Worm (Caenorhabditis elegans) whole organism, L1 larva: ENCODE data around the gene C41A3.2.

Experiments
- C04F5.9 ChIP-seq: sonication (generic microtip); optimal IDR thresholded peaks from 2 replicates; lab custom pipeline; 2016; ENCODE audit warnings: missing genetic modification characterization, missing compliant biosample characterization
- C16A3.4 ChIP-seq: fragments of 150-350 bp; optimal IDR thresholded peaks from 2 replicates; lab custom pipeline; 2014; ENCODE audit warnings: missing biosample characterization, missing genetic modification characterization
- C34B4.2 ChIP-seq: sonication (generic microtip); optimal IDR thresholded peaks from 2 replicates; lab custom pipeline; 2017; ENCODE audit warnings: mild to moderate bottlenecking, missing genetic modification characterization, missing compliant biosample characterization
- F16B12.6 ChIP-seq: fragments of 150-350 bp; optimal IDR thresholded peaks from 2 replicates; lab custom pipeline; 2014; ENCODE audit warnings: missing biosample characterization, missing genetic modification characterization
- Y116A8C.19 ChIP-seq: sonication (generic microtip); optimal IDR thresholded peaks from 2 replicates; lab custom pipeline; 2016; ENCODE audit warnings: missing compliant biosample characterization, missing genetic modification characterization, borderline replicate concordance
- aha-1 ChIP-seq: fragments of 150-350 bp; optimal IDR thresholded peaks from 2 replicates; lab custom pipeline; 2014; ENCODE audit warnings: missing biosample characterization, missing genetic modification characterization
- aly-2 ChIP-seq: fragments of 150-350 bp; optimal IDR thresholded peaks from 2 replicates; lab custom pipeline; 2014; ENCODE audit warnings: missing biosample characterization, missing genetic modification characterization
- blmp-1 ChIP-seq: fragments of 150-350 bp; optimal IDR thresholded peaks from 2 replicates; lab custom pipeline; 2014; ENCODE audit warnings: missing biosample characterization, missing genetic modification characterization
- ceh-8 ChIP-seq: fragments of 200-800 bp; sonication (Bioruptor generic); optimal IDR thresholded peaks from 2 replicates; lab custom pipeline; 2018; ENCODE audit warnings: mild to moderate bottlenecking, missing genetic modification characterization, moderate library complexity, missing compliant biosample characterization
- ceh-82 ChIP-seq, 3 experiments: fragments of 150-350 bp in 1 of 3; sonication (generic microtip) in 2 of 3; optimal IDR thresholded peaks; 2 replicates each; lab custom pipeline; 2014 to 2017; ENCODE audit warnings: missing biosample characterization in 3 of 3, missing genetic modification characterization in 3 of 3
- ceh-88 ChIP-seq: fragments of 200-800 bp; sonication (Bioruptor generic); IDR thresholded peaks from 2 replicates; pipeline ENCODE4 v1.3.6; 2022; ENCODE audit warnings: missing genetic modification characterization, missing compliant biosample characterization
- ceh-90 ChIP-seq: sonication (generic microtip); optimal IDR thresholded peaks from 2 replicates; lab custom pipeline; 2016; ENCODE audit warnings: missing genetic modification characterization, missing compliant biosample characterization
- dsc-1 ChIP-seq: sonication (generic microtip); optimal IDR thresholded peaks from 2 replicates; lab custom pipeline; 2016; ENCODE audit warnings: mild to moderate bottlenecking, missing genetic modification characterization, missing compliant biosample characterization
- efl-1 ChIP-seq, 4 experiments: fragments of 150-350 bp; optimal IDR thresholded peaks in 3 of 4; peaks in 1 of 4; 1 replicate in 1 of 4; 2 replicates in 3 of 4; lab custom pipeline; 2014; ENCODE audit warnings: missing biosample characterization in 2 of 4, missing genetic modification characterization in 2 of 4, missing genetic modification reagents in 2 of 4
- elt-2 ChIP-seq: sonication (generic microtip); optimal IDR thresholded peaks from 2 replicates; lab custom pipeline; 2016; ENCODE audit warnings: missing genetic modification characterization, mild to moderate bottlenecking, inconsistent platforms, missing compliant biosample characterization, missing genetic modification reagents
- elt-3 ChIP-seq, 6 experiments: fragments of 150-350 bp in 1 of 6; sonication (generic microtip); optimal IDR thresholded peaks; 2 replicates each; lab custom pipeline; 2017 to 2018; ENCODE audit warnings: missing biosample characterization in 6 of 6, missing genetic modification characterization in 6 of 6, inconsistent platforms in 1 of 6
- fos-1 ChIP-seq: fragments of 150-350 bp; optimal IDR thresholded peaks from 2 replicates; lab custom pipeline; 2014; ENCODE audit warnings: missing biosample characterization, missing genetic modification characterization
- hlh-4 ChIP-seq: sonication (generic microtip); optimal IDR thresholded peaks from 2 replicates; lab custom pipeline; 2016; ENCODE audit warnings: mild to moderate bottlenecking, missing genetic modification characterization, missing compliant biosample characterization
- hpl-2 ChIP-seq: fragments of 150-350 bp; optimal IDR thresholded peaks from 2 replicates; lab custom pipeline; 2014; ENCODE audit warnings: missing biosample characterization, missing genetic modification reagents, missing genetic modification characterization
- jun-1 ChIP-seq: fragments of 150-350 bp; optimal IDR thresholded peaks from 2 replicates; lab custom pipeline; 2014; ENCODE audit warnings: missing biosample characterization, missing genetic modification reagents, missing genetic modification characterization
- lin-13 ChIP-seq: fragments of 150-350 bp; optimal IDR thresholded peaks from 2 replicates; lab custom pipeline; 2014; ENCODE audit warnings: missing biosample characterization, missing genetic modification reagents, missing genetic modification characterization
- lin-14 ChIP-seq: fragments of 200-800 bp; sonication (Bioruptor generic); optimal IDR thresholded peaks from 2 replicates; lab custom pipeline; 2018; ENCODE audit warnings: mild to moderate bottlenecking, missing genetic modification characterization, moderate library complexity, missing compliant biosample characterization
- lin-15B ChIP-seq: fragments of 150-350 bp; sonication (generic microtip); optimal IDR thresholded peaks from 3 replicates; lab custom pipeline; 2014; ENCODE audit warnings: missing biosample characterization, missing genetic modification characterization
- lir-3 ChIP-seq: sonication (generic microtip); optimal IDR thresholded peaks from 2 replicates; lab custom pipeline; 2016; ENCODE audit warnings: mild to moderate bottlenecking, missing genetic modification characterization, moderate library complexity, missing compliant biosample characterization; ENCODE audit not compliant: poor library complexity
- lsy-2 ChIP-seq, 2 experiments: fragments of 150-350 bp; optimal IDR thresholded peaks; 2 replicates each; lab custom pipeline; 2014; ENCODE audit warnings: missing biosample characterization in 2 of 2, missing genetic modification characterization in 2 of 2
- mdl-1 ChIP-seq, 2 experiments: fragments of 150-350 bp; optimal IDR thresholded peaks; 2 replicates each; lab custom pipeline; 2014 to 2017; ENCODE audit warnings: missing biosample characterization in 2 of 2, missing genetic modification characterization in 2 of 2, inconsistent platforms in 1 of 2
- mef-2 ChIP-seq: fragments of 150-350 bp; optimal IDR thresholded peaks from 2 replicates; lab custom pipeline; 2014; ENCODE audit warnings: missing biosample characterization, missing genetic modification characterization
- nhr-11 ChIP-seq: fragments of 150-350 bp; optimal IDR thresholded peaks from 2 replicates; lab custom pipeline; 2014; ENCODE audit warnings: missing biosample characterization, missing genetic modification characterization
- nhr-20 ChIP-seq: sonication (generic microtip); optimal IDR thresholded peaks from 2 replicates; lab custom pipeline; 2016; ENCODE audit warnings: mild to moderate bottlenecking, missing genetic modification characterization, missing compliant biosample characterization
- nhr-237 ChIP-seq: fragments of 150-350 bp; optimal IDR thresholded peaks from 2 replicates; lab custom pipeline; 2014; ENCODE audit warnings: missing biosample characterization, missing genetic modification characterization
- nhr-47 ChIP-seq: sonication (generic microtip); optimal IDR thresholded peaks from 2 replicates; lab custom pipeline; 2016; ENCODE audit warnings: mild to moderate bottlenecking, missing genetic modification characterization, moderate library complexity, missing compliant biosample characterization
- nhr-71 ChIP-seq: sonication (generic microtip); optimal IDR thresholded peaks from 2 replicates; lab custom pipeline; 2016; ENCODE audit warnings: mild to moderate bottlenecking, missing genetic modification characterization, moderate library complexity, missing compliant biosample characterization
- nhr-77 ChIP-seq: fragments of 150-350 bp; optimal IDR thresholded peaks from 2 replicates; lab custom pipeline; 2014; ENCODE audit warnings: missing biosample characterization, missing genetic modification characterization
- pag-3 ChIP-seq: sonication (generic microtip); optimal IDR thresholded peaks from 2 replicates; lab custom pipeline; 2017; ENCODE audit warnings: missing genetic modification characterization, mild to moderate bottlenecking, missing compliant biosample characterization, antibody characterized with exemption, borderline replicate concordance; ENCODE audit not compliant: insufficient read depth
- pqm-1 ChIP-seq: sonication (generic microtip); optimal IDR thresholded peaks from 3 replicates; lab custom pipeline; 2017; ENCODE audit warnings: missing biosample characterization, missing genetic modification characterization
- snpc-4 ChIP-seq: fragments of 150-350 bp; optimal IDR thresholded peaks from 2 replicates; lab custom pipeline; 2014; ENCODE audit warnings: missing biosample characterization, missing genetic modification characterization
- snu-23 ChIP-seq: sonication (generic microtip); optimal IDR thresholded peaks from 2 replicates; lab custom pipeline; 2016; ENCODE audit warnings: missing genetic modification characterization, missing compliant biosample characterization
- sox-4 ChIP-seq: sonication (generic microtip); optimal IDR thresholded peaks from 2 replicates; lab custom pipeline; 2016; ENCODE audit warnings: missing genetic modification characterization, missing compliant biosample characterization
- sptf-1 ChIP-seq: fragments of 150-350 bp; optimal IDR thresholded peaks from 2 replicates; lab custom pipeline; 2014; ENCODE audit warnings: missing biosample characterization, missing genetic modification characterization
- sup-37 ChIP-seq: fragments of 200-800 bp; sonication (Bioruptor generic); optimal IDR thresholded peaks from 2 replicates; lab custom pipeline; 2018; ENCODE audit warnings: mild to moderate bottlenecking, missing genetic modification characterization, missing compliant biosample characterization
- tlp-1 ChIP-seq: fragments of 150-350 bp; optimal IDR thresholded peaks from 2 replicates; lab custom pipeline; 2014; ENCODE audit warnings: missing biosample characterization, missing genetic modification characterization
- unc-30 ChIP-seq: sonication (generic microtip); optimal IDR thresholded peaks from 2 replicates; lab custom pipeline; 2017; ENCODE audit warnings: missing biosample characterization, missing genetic modification characterization
- unc-86 ChIP-seq: sonication (generic microtip); optimal IDR thresholded peaks from 2 replicates; lab custom pipeline; 2016; ENCODE audit warnings: missing genetic modification characterization, missing compliant biosample characterization
- unc-98 ChIP-seq: fragments of 200-800 bp; sonication (Bioruptor generic); IDR thresholded peaks from 2 replicates; pipeline ENCODE4 v1.3.6; 2022; ENCODE audit warnings: missing genetic modification characterization, missing compliant biosample characterization
- vab-15 ChIP-seq: sonication (generic microtip); optimal IDR thresholded peaks from 2 replicates; lab custom pipeline; 2017; ENCODE audit warnings: missing genotype, mild to moderate bottlenecking, missing genetic modification characterization, missing compliant biosample characterization
- zag-1 ChIP-seq: fragments of 150-350 bp; optimal IDR thresholded peaks from 2 replicates; lab custom pipeline; 2014; ENCODE audit warnings: missing biosample characterization, missing genetic modification characterization
- ztf-11 ChIP-seq, 2 experiments: sonication (generic microtip); optimal IDR thresholded peaks; 2 replicates each; lab custom pipeline; 2016 to 2017; ENCODE audit warnings: missing genetic modification characterization in 2 of 2, missing biosample characterization in 1 of 2, missing compliant biosample characterization in 1 of 2
- ztf-4 ChIP-seq: fragments of 150-350 bp; optimal IDR thresholded peaks from 2 replicates; lab custom pipeline; 2014; ENCODE audit warnings: missing biosample characterization, missing genetic modification characterization

The C41A3.2 gene

DNA sequence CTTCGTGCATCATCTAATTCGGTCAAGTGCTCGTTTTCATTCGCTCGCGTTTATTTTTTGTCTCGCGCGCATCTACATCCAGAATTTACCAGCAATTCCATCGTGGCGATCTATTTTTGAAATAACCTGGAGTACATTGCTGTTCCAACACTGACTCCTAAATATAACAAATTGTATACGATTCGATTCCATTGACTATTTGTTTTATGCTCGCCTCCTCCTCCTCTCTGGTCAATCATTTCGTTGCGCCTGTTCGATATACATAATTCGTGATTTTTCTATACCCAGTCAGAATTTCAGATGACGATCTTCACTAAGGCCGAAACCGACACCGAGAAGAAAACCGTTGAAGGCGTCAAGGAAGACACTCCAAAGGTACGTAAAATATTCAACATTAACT, 30.7 kb upstream of the C41A3.2 start, which contains the start of gene itm-2:
itm-2 (plus strand) TSS at position 301 of the 400 bp plus-strand sequence.
- TF ChIP-seq efl-1 (optimal IDR thresholded peaks at IDR 0.05; lab: Kevin White, UChicago) (no peak), efl-1 (GFP tag; optimal IDR thresholded peaks at IDR 0.05 in 1 of 2; lab: Kevin White, UChicago) (peak in 1 of 2 experiments; percentile 34), hpl-2 (no peak)

DNA sequence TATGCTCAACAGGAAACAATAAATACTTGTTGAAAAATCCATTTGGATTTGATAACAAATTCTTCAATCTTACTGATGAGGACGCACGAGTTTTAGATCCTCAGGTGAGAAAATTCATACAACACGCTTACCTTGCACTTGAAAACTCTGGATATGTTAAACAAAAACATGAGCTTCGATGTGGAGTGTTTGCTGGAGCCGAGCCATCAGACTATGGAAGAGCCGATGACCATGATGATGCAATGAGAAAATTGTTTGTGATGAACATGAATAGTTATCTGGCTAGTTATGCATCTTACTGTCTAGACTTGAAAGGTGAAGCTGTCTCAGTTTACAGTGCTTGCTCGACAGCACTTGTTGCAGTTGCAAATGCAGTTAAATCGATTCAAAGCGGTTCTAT, 19.8 kb upstream of the C41A3.2 start:
- no peak for TF ChIP-seq elt-3 (tag; optimal IDR thresholded peaks at IDR 0.05; lab: Kevin White, UChicago)
- no peak for TF ChIP-seq nhr-47
- TF ChIP-seq snpc-4 (tag; lab: Kevin White, UChicago) = no peak
- TF ChIP-seq ceh-82 (tag; optimal IDR thresholded peaks at IDR 0.05; lab: Kevin White, UChicago) = no peak
- TF ChIP-seq aly-2 (tag; lab: Kevin White, UChicago) = no peak
- no peak for TF ChIP-seq C16A3.4

DNA sequence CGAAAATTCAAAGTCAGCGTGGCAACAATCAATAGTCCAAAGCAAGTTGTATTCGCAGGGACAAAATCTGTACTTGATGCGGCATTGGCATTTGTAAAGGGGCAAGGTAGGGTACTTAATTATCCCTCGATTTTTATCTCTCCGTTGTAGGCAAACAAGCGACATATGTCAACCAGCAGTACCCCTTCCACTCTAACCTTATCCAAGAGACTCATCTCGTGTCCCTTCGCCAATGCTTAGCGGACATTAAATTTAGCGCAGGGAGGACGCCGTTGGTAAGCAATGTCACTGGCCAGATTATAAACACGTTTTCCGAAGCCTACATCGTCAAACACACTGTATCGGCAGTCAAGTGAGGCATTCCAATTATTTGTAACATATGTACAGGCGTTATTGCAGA, 15.2 kb upstream of the C41A3.2 start:
- TF ChIP-seq lsy-2 (tag; optimal IDR thresholded peaks at IDR 0.05; lab: Kevin White, UChicago) (peak; percentile 90), ceh-90 (tag; lab: Kevin White, UChicago) (no peak), nhr-11 (tag; lab: Kevin White, UChicago) (peak; percentile 95), aha-1 (tag; lab: Kevin White, UChicago) (peak; percentile 81), hlh-4 (tag; lab: Kevin White, UChicago) (peak; percentile 27), ztf-11 (tag; optimal IDR thresholded peaks at IDR 0.05; lab: Kevin White, UChicago) (peak in 1 of 2 experiments; percentile 95), nhr-77 (peak; percentile 97), lin-13 (peak; percentile 96), C04F5.9 (tag; lab: Kevin White, UChicago) (peak; percentile 87), elt-2 (tag; lab: Kevin White, UChicago) (peak; percentile 89), Y116A8C.19 (tag; lab: Kevin White, UChicago) (no peak), jun-1 (peak; percentile 99), pqm-1 (peak; percentile 91), sptf-1 (tag; lab: Kevin White, UChicago) (no peak), snu-23 (peak; percentile 99), C16A3.4 (peak; percentile 99), dsc-1 (peak; percentile 100), nhr-71 (tag; lab: Kevin White, UChicago) (peak; percentile 97), ztf-4 (peak; percentile 99), unc-30 (no peak), tlp-1 (tag; lab: Kevin White, UChicago) (no peak), unc-86 (tag; lab: Kevin White, UChicago) (peak; percentile 93), ceh-88 (GFP tag; lab: Robert Waterston, UW) (peak; percentile 91), lin-14 (peak; percentile 95), blmp-1 (tag; lab: Kevin White, UChicago) (peak; percentile 43), aly-2 (tag; lab: Kevin White, UChicago) (peak; percentile 94), C34B4.2 (peak; percentile 16), mdl-1 (tag; optimal IDR thresholded peaks at IDR 0.05; lab: Kevin White, UChicago) (peak; percentile 0 to 96), nhr-237 (peak; percentile 95), mef-2 (tag; lab: Kevin White, UChicago) (peak; percentile 93), ceh-82 (tag; optimal IDR thresholded peaks at IDR 0.05; lab: Kevin White, UChicago) (peak; percentile 98 to 99 (median 98)), pag-3 (tag; lab: Kevin White, UChicago) (no peak), nhr-47 (peak; percentile 99), vab-15 (tag; lab: Kevin White, UChicago) (peak; percentile 81), sup-37 (GFP tag; lab: Kevin White, UChicago) (peak; percentile 91), fos-1 (tag; lab: Kevin White, UChicago) (peak; percentile 96), F16B12.6 (tag; lab: Kevin White, UChicago) (no peak), nhr-20 (peak; percentile 98), hpl-2 (peak; percentile 99), sox-4 (peak; percentile 97), zag-1 (tag; lab: Kevin White, UChicago) (no peak), unc-98 (GFP tag; lab: Robert Waterston, UW) (peak; percentile 87), ceh-8 (GFP tag; lab: Kevin White, UChicago) (peak; percentile 98), lin-15B (tag; lab: Kevin White, UChicago) (no peak), lir-3 (tag; lab: Kevin White, UChicago) (peak; percentile 85)
